Worm (Caenorhabditis elegans) whole organism, L3 larva: ENCODE measurements around the gene cpr-3.

Source experiments
- aly-2 ChIP-seq: fragments of 150-350 bp; optimal IDR thresholded peaks from 2 replicates; lab custom pipeline; 2014; ENCODE audit warnings: missing biosample characterization, missing genetic modification characterization
- sea-2 ChIP-seq: fragments of 150-350 bp; sonication (generic microtip); optimal IDR thresholded peaks from 4 replicates; lab custom pipeline; 2014; ENCODE audit warnings: missing biosample characterization, missing genetic modification reagents, missing genetic modification characterization

DNA sequence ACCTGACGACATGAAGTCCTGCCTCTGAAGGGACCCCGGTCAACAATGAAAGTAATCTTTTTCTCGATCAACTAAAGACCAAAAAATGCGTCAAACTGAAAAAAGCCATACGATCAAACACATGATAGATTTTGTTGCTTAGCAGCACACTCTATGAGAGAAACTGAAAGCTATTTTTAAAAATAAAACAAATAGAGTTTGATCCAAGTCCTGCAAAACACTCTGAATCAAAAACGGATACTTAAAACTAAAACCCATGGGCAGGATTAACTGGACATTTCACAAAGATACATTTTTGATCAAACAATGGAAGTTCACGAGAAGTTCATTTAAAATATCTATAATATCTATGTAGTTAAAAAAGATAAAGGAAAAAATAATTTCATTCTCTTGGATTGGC, 31.1 kb downstream of the cpr-3 start, which contains the start of gene T10H4.13:
- TF ChIP-seq aly-2 (tag; lab: Kevin White, UChicago) (no peak), sea-2 (GFP tag; lab: Kevin White, UChicago) (no peak)
